Fruit fly (Drosophila melanogaster) S2 (cell line): ENCODE results near the gene CG42597.

Experiments
- CG8478 ChIP-seq: fragments of >200 bp; optimal IDR thresholded peaks from 2 replicates; lab custom pipeline; 2018
- CTCF ChIP-seq, 2 experiments: fragments of >200 bp; optimal IDR thresholded peaks; 2 replicates each; lab custom pipeline; 2018

DNA sequence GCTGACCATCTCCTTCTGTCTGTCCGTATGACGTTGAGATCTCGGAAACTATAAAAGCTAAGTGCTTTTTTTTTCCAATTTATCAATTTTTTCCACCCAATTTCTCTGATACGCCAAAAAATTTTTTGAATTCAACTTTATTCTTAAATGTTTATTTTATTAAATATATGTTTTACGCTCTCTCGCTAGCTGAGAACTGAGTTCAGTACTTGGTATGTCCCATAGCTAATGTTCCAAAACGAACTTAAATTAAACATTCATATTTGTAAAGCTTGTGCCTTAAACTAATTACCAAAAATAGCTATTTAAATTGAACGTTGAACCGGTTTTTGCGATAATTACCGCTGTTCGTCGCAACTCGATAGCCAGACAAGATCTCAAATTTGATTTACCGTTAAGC, 27.6 kb downstream of the CG42597 start, which contains the start of gene Grl40a:
- TF ChIP-seq CG8478 (lab: Kevin White, UChicago), result no peak
- no peak for TF ChIP-seq CTCF (optimal IDR thresholded peaks at IDR 0.05; lab: Kevin White, UChicago)
